Worm (Caenorhabditis elegans) whole organism, early embryonic: Measurements from ENCODE around the gene srm-4.

Experiments used
- ama-1 ChIP-seq: fragments of 150-350 bp; optimal IDR thresholded peaks from 2 replicates; lab custom pipeline; 2014
- flt-1 ChIP-seq: fragments of 200-800 bp; sonication (Bioruptor generic); IDR thresholded peaks from 2 replicates; pipeline ENCODE4 v1.3.6; 2022; ENCODE audit warnings: missing genetic modification characterization, missing compliant biosample characterization

DNA sequence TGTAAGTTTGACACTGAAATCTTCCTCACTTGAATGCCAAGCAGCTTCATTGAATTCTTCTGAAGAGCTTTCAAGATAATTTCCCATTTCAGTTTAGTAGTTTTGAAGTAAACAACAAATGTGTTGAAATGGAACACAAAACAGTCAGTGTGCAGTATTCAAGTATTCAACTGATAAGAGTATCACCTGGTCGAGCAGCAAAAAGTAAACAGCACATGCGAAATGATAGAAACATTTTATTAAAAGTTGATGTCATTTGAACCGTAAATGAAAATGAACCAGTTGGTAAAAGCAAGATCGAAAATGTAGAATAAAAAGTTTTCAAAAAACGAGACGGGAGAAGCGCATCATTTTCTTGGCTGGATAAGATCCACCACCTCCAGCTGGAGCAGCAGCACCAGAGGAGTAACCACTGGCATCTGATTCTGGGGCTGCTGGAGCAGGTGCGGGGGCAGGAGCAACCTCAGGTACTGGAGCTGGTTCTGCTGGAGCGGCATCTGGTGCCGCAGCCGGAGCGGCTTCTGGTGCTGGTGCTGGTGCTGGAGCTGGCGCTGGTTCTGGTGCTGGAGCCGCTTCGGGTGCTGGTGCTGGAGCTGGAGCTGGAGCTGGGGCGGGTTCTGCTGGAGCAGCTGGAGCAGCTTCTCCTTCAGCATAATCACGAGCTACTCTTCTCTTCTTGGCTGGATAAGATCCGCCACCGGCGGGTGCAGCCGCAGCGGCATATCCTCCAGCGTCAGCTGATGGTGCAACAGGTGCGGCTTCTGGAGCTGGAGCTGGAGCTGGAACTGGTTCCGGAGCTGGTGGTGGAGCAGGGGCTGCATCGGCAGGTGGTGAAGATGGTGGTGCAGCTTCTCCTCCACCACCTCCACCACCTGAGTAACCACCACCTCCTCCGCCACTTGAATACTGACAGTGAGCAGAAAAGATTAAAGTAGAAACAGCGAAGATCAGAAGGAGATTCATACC is 8.4 kb upstream of the srm-4 start, which contains the start of the genes F47B8.4 and F47B8.18:
- TF ChIP-seq ama-1 (lab: Kevin White, UChicago) (no peak), flt-1 (GFP tag; lab: Robert Waterston, UW) (no peak)
